Worm (Caenorhabditis elegans) whole organism, late embryonic: ENCODE data around the gene srw-21.

Experiments
- C38D4.7 ChIP-seq: fragments of 200-800 bp; sonication (Bioruptor generic); optimal IDR thresholded peaks from 2 replicates; lab custom pipeline; 2018; ENCODE audit warnings: mild to moderate bottlenecking, missing genetic modification characterization, moderate library complexity, missing compliant biosample characterization
- F13H6.1 ChIP-seq: sonication (generic microtip); optimal IDR thresholded peaks from 2 replicates; lab custom pipeline; 2016; ENCODE audit warnings: missing genetic modification characterization, missing compliant biosample characterization
- K09A11.1 ChIP-seq: sonication (generic microtip); optimal IDR thresholded peaks from 2 replicates; lab custom pipeline; 2017; ENCODE audit warnings: antibody characterized with exemption, mild to moderate bottlenecking, missing genetic modification characterization, missing compliant biosample characterization; ENCODE audit not compliant: insufficient read depth
- T23F11.4 ChIP-seq: fragments of 200-800 bp; sonication (Bioruptor generic); optimal IDR thresholded peaks from 2 replicates; lab custom pipeline; 2018; ENCODE audit warnings: mild to moderate bottlenecking, missing genetic modification characterization, missing compliant biosample characterization
- Y22D7AL.16 ChIP-seq: sonication (generic microtip); optimal IDR thresholded peaks from 2 replicates; lab custom pipeline; 2016; ENCODE audit warnings: missing genetic modification characterization, missing compliant biosample characterization
- ahr-1 ChIP-seq: sonication (generic microtip); optimal IDR thresholded peaks from 2 replicates; lab custom pipeline; 2016; ENCODE audit warnings: missing genetic modification characterization, missing compliant biosample characterization
- ceh-14 ChIP-seq: sonication (generic microtip); optimal IDR thresholded peaks from 2 replicates; lab custom pipeline; 2016; ENCODE audit warnings: missing genotype, missing genetic modification characterization, missing compliant biosample characterization
- ceh-18 ChIP-seq: sonication (generic microtip); optimal IDR thresholded peaks from 2 replicates; lab custom pipeline; 2016; ENCODE audit warnings: missing genetic modification characterization, missing compliant biosample characterization
- ceh-19 ChIP-seq: fragments of 200-800 bp; sonication (Bioruptor generic); optimal IDR thresholded peaks from 2 replicates; lab custom pipeline; 2018; ENCODE audit warnings: mild to moderate bottlenecking, missing genetic modification characterization, missing compliant biosample characterization
- ceh-2 ChIP-seq: sonication (generic microtip); optimal IDR thresholded peaks from 2 replicates; lab custom pipeline; 2016; ENCODE audit warnings: missing genotype, missing genetic modification characterization, missing compliant biosample characterization
- ceh-30 ChIP-seq: fragments of 150-350 bp; optimal IDR thresholded peaks from 2 replicates; lab custom pipeline; 2014; ENCODE audit warnings: missing biosample characterization, missing genetic modification characterization
- ceh-34 ChIP-seq: sonication (generic microtip); optimal IDR thresholded peaks from 2 replicates; lab custom pipeline; 2016; ENCODE audit warnings: mild to moderate bottlenecking, missing genetic modification characterization, missing compliant biosample characterization
- ceh-45 ChIP-seq: fragments of 200-800 bp; sonication (Bioruptor generic); IDR thresholded peaks from 2 replicates; pipeline ENCODE4 v1.3.6; 2022; ENCODE audit warnings: missing genetic modification reagents, missing genetic modification characterization, missing compliant biosample characterization
- ceh-6 ChIP-seq: fragments of 200-800 bp; sonication (Bioruptor generic); optimal IDR thresholded peaks from 2 replicates; lab custom pipeline; 2018; ENCODE audit warnings: mild to moderate bottlenecking, missing genetic modification characterization, missing compliant biosample characterization
- ceh-9 ChIP-seq: sonication (generic microtip); optimal IDR thresholded peaks from 2 replicates; lab custom pipeline; 2016; ENCODE audit warnings: mild to moderate bottlenecking, missing genetic modification characterization, inconsistent platforms, missing compliant biosample characterization
- che-1 ChIP-seq: sonication (generic microtip); optimal IDR thresholded peaks from 2 replicates; lab custom pipeline; 2016; ENCODE audit warnings: mild to moderate bottlenecking, missing genetic modification characterization, missing compliant biosample characterization
- dmd-4 ChIP-seq: sonication (generic microtip); optimal IDR thresholded peaks from 2 replicates; lab custom pipeline; 2016; ENCODE audit warnings: borderline replicate concordance, missing genetic modification characterization, missing compliant biosample characterization
- dve-1 ChIP-seq: sonication (generic microtip); optimal IDR thresholded peaks from 2 replicates; lab custom pipeline; 2017; ENCODE audit warnings: antibody characterized with exemption, mild to moderate bottlenecking, missing genetic modification characterization, missing compliant biosample characterization
- elt-2 ChIP-seq: sonication (generic microtip); optimal IDR thresholded peaks from 2 replicates; lab custom pipeline; 2016; ENCODE audit warnings: missing genetic modification reagents, missing genetic modification characterization, missing compliant biosample characterization
- eyg-1 ChIP-seq: sonication (generic microtip); optimal IDR thresholded peaks from 2 replicates; lab custom pipeline; 2016; ENCODE audit warnings: missing genotype, missing genetic modification characterization, missing compliant biosample characterization
- fkh-10 ChIP-seq: fragments of 150-350 bp; optimal IDR thresholded peaks from 2 replicates; lab custom pipeline; 2014; ENCODE audit warnings: missing biosample characterization, missing genetic modification reagents, missing genetic modification characterization
- fkh-6 ChIP-seq: sonication (generic microtip); optimal IDR thresholded peaks from 2 replicates; lab custom pipeline; 2016; ENCODE audit warnings: missing genetic modification characterization, missing compliant biosample characterization
- gmeb-2 ChIP-seq: sonication (generic microtip); optimal IDR thresholded peaks from 2 replicates; lab custom pipeline; 2016; ENCODE audit warnings: missing genetic modification characterization, inconsistent platforms, missing compliant biosample characterization
- hlh-15 ChIP-seq: sonication (generic microtip); optimal IDR thresholded peaks from 2 replicates; lab custom pipeline; 2016; ENCODE audit warnings: missing genetic modification characterization, missing compliant biosample characterization
- hlh-6 ChIP-seq: sonication (generic microtip); optimal IDR thresholded peaks from 2 replicates; lab custom pipeline; 2016; ENCODE audit warnings: missing genotype, missing genetic modification characterization, missing compliant biosample characterization
- hlh-8 ChIP-seq: sonication (generic microtip); optimal IDR thresholded peaks from 2 replicates; lab custom pipeline; 2016; ENCODE audit warnings: missing genotype, missing genetic modification characterization, missing compliant biosample characterization
- lim-6 ChIP-seq: sonication (generic microtip); optimal IDR thresholded peaks from 2 replicates; lab custom pipeline; 2016; ENCODE audit warnings: missing genetic modification characterization, missing compliant biosample characterization
- lin-11 ChIP-seq: fragments of 200-800 bp; sonication (Bioruptor generic); optimal IDR thresholded peaks from 2 replicates; lab custom pipeline; 2018; ENCODE audit warnings: mild to moderate bottlenecking, missing genetic modification characterization, missing compliant biosample characterization
- mec-3 ChIP-seq: sonication (generic microtip); optimal IDR thresholded peaks from 2 replicates; lab custom pipeline; 2016; ENCODE audit warnings: borderline replicate concordance, missing genetic modification characterization, missing compliant biosample characterization
- nhr-11 ChIP-seq: fragments of 150-350 bp; optimal IDR thresholded peaks from 2 replicates; lab custom pipeline; 2014; ENCODE audit warnings: missing biosample characterization, missing genetic modification characterization
- nhr-232 ChIP-seq: sonication (generic microtip); optimal IDR thresholded peaks from 2 replicates; lab custom pipeline; 2016; ENCODE audit warnings: missing genetic modification characterization, missing compliant biosample characterization
- npax-4 ChIP-seq: sonication (generic microtip); optimal IDR thresholded peaks from 2 replicates; lab custom pipeline; 2016; ENCODE audit warnings: missing genetic modification characterization, missing compliant biosample characterization
- pag-3 ChIP-seq: sonication (generic microtip); optimal IDR thresholded peaks from 2 replicates; lab custom pipeline; 2016; ENCODE audit warnings: missing compliant biosample characterization, missing genetic modification characterization, borderline replicate concordance
- pat-9 ChIP-seq: fragments of 200-800 bp; sonication (Bioruptor generic); optimal IDR thresholded peaks from 2 replicates; lab custom pipeline; 2018; ENCODE audit warnings: mild to moderate bottlenecking, missing genetic modification characterization, moderate library complexity, missing compliant biosample characterization
- pax-1 ChIP-seq: fragments of 150-350 bp; optimal IDR thresholded peaks from 2 replicates; lab custom pipeline; 2014; ENCODE audit warnings: missing biosample characterization, missing genetic modification characterization
- pha-2 ChIP-seq: sonication (generic microtip); optimal IDR thresholded peaks from 2 replicates; lab custom pipeline; 2017; ENCODE audit warnings: mild to moderate bottlenecking, missing genetic modification characterization, missing compliant biosample characterization
- pqm-1 ChIP-seq: sonication (generic microtip); optimal IDR thresholded peaks from 2 replicates; lab custom pipeline; 2016; ENCODE audit warnings: missing genetic modification characterization, missing compliant biosample characterization
- ref-2 ChIP-seq: sonication (generic microtip); optimal IDR thresholded peaks from 2 replicates; lab custom pipeline; 2016; ENCODE audit warnings: missing genetic modification characterization, missing compliant biosample characterization
- sdc-2 ChIP-seq: sonication (generic microtip); optimal IDR thresholded peaks from 2 replicates; lab custom pipeline; 2016; ENCODE audit warnings: missing genotype, missing genetic modification characterization, missing compliant biosample characterization
- syd-9 ChIP-seq: sonication (generic microtip); optimal IDR thresholded peaks from 2 replicates; lab custom pipeline; 2016; ENCODE audit warnings: mild to moderate bottlenecking, missing genetic modification characterization, moderate library complexity, missing compliant biosample characterization
- tbx-2 ChIP-seq: sonication (generic microtip); optimal IDR thresholded peaks from 2 replicates; lab custom pipeline; 2016; ENCODE audit warnings: missing genetic modification characterization, missing compliant biosample characterization
- tbx-7 ChIP-seq: sonication (generic microtip); optimal IDR thresholded peaks from 2 replicates; lab custom pipeline; 2016; ENCODE audit warnings: missing genotype, missing genetic modification characterization, missing compliant biosample characterization
- ttx-3 ChIP-seq: sonication (generic microtip); optimal IDR thresholded peaks from 2 replicates; lab custom pipeline; 2016; ENCODE audit warnings: missing genetic modification reagents, missing genetic modification characterization, missing compliant biosample characterization
- unc-3 ChIP-seq, 2 experiments: fragments of 200-800 bp in 1 of 2; sonication (Bioruptor generic) in 1 of 2; sonication (generic microtip) in 1 of 2; conservative IDR thresholded peaks in 1 of 2; optimal IDR thresholded peaks in 1 of 2; 2 replicates each; pipeline versions ENCODE4 v1.3.6 to Lab custom; 2016 to 2022; ENCODE audit warnings: missing compliant biosample characterization in 2 of 2, missing genetic modification characterization in 2 of 2, missing genetic modification reagents in 1 of 2
- unc-42 ChIP-seq: sonication (generic microtip); optimal IDR thresholded peaks from 2 replicates; lab custom pipeline; 2016; ENCODE audit warnings: missing genotype, missing genetic modification characterization, missing compliant biosample characterization
- unc-86 ChIP-seq: sonication (generic microtip); optimal IDR thresholded peaks from 2 replicates; lab custom pipeline; 2016; ENCODE audit warnings: missing genetic modification characterization, missing compliant biosample characterization
- zip-5 ChIP-seq: sonication (generic microtip); optimal IDR thresholded peaks from 2 replicates; lab custom pipeline; 2016; ENCODE audit warnings: missing genetic modification characterization, missing compliant biosample characterization
- ztf-16 ChIP-seq: sonication (generic microtip); optimal IDR thresholded peaks from 2 replicates; lab custom pipeline; 2017; ENCODE audit warnings: missing genetic modification characterization, missing compliant biosample characterization

srw-21 gene

DNA sequence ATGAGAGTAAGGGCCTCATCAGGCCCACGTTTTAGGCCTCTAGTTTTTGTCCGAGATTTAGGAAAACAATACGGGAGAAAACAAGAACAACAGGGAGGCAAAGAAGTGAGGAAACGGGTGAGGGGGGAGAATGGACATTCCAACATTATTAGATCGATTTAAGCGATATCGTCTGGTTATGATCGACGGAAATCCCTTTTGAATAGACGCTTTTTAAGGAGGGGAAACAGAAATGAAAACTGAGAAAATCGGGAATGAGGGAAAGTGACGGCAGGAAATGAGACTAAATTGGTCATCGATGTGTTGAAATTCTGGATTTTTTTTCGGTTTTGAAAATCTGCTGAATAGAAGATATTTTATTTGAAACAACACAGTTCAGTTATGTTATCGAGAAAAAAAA lies 23.5 kb upstream of the srw-21 start, which contains the start of gene rocf-1:
Gene rocf-1, minus strand, starts transcription at position 101 of the 400 bp plus-strand sequence.
- TF ChIP-seq dve-1 (tag; lab: Kevin White, UChicago) (no peak), hlh-15 (no peak), nhr-232 (tag; lab: Kevin White, UChicago) (no peak), che-1 (tag; lab: Kevin White, UChicago) (no peak), unc-3 (GFP tag; conservative IDR thresholded peaks at IDR 0.05; lab: Robert Waterston, UW) (no peak), unc-3 (tag; optimal IDR thresholded peaks at IDR 0.05; lab: Kevin White, UChicago) (no peak)

DNA sequence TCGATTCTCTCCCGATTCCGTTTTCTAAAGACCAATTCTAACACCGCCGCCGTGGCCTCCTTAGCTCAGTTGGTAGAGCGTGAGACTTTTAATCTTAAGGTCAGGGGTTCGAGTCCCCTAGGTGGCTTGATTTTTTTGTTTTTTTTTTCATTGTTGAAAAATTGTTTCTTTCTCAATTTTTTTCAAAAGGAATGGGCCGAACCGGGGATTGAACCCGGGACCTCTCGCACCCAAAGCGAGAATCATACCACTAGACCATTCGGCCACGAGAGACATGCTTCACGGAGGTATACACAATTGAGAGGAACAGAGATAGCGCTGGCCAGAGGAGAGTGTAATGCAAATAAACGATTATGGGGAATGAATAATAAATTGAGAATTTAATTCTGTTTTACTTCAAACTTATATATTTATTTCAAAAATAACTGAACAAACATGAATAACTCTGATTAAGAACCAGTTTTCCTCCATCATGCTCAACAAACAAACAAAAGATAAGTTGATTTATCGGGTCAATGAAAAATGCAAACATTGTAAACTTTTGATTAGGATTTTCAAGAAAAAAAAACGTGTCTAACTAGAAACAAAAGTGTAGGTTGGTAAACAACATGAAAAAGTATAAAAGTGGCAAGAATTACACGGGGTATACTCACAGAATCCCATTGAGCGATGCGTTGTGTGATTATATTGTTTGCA lies 22.7 kb upstream of the srw-21 start, which contains the start of gene pqn-71:
Gene pqn-71, plus strand, starts transcription at position 646 of the 696 bp plus-strand sequence.
- TF ChIP-seq F13H6.1 (tag; lab: Kevin White, UChicago) (peak; percentile 76), hlh-8 (tag; lab: Kevin White, UChicago) (peak; percentile 39), ceh-19 (GFP tag; lab: Kevin White, UChicago) (peak; percentile 84), ttx-3 (tag; lab: Kevin White, UChicago) (peak; percentile 84), tbx-7 (tag; lab: Kevin White, UChicago) (peak; percentile 61), pha-2 (peak; percentile 80), pax-1 (no peak), ceh-30 (tag; lab: Kevin White, UChicago) (peak; percentile 60), unc-42 (tag; lab: Kevin White, UChicago) (peak; percentile 2), ahr-1 (tag; lab: Kevin White, UChicago) (peak; percentile 40), ceh-14 (tag; lab: Kevin White, UChicago) (peak; percentile 89), ref-2 (peak; percentile 79), fkh-10 (GFP tag; lab: Kevin White, UChicago) (no peak), che-1 (tag; lab: Kevin White, UChicago) (peak; percentile 80), unc-86 (tag; lab: Kevin White, UChicago) (peak; percentile 83), gmeb-2 (tag; lab: Kevin White, UChicago) (peak; percentile 86), lim-6 (peak; percentile 72), K09A11.1 (tag; lab: Kevin White, UChicago) (peak; percentile 73), lin-11 (tag; lab: Kevin White, UChicago) (peak; percentile 74), ceh-6 (GFP tag; lab: Kevin White, UChicago) (peak; percentile 79), hlh-6 (peak; percentile 86), syd-9 (tag; lab: Kevin White, UChicago) (peak; percentile 84), T23F11.4 (GFP tag; lab: Kevin White, UChicago) (peak; percentile 79), pag-3 (tag; lab: Kevin White, UChicago) (peak; percentile 30), pqm-1 (tag; lab: Kevin White, UChicago) (peak; percentile 87), dmd-4 (tag; lab: Kevin White, UChicago) (peak; percentile 93), hlh-15 (peak; percentile 69), mec-3 (tag; lab: Kevin White, UChicago) (no peak), sdc-2 (tag; lab: Kevin White, UChicago) (peak; percentile 80), ceh-9 (tag; lab: Kevin White, UChicago) (peak; percentile 18), ztf-16 (tag; lab: Kevin White, UChicago) (peak; percentile 71), eyg-1 (peak; percentile 47), C38D4.7 (GFP tag; lab: Kevin White, UChicago) (peak; percentile 72), dve-1 (tag; lab: Kevin White, UChicago) (peak; percentile 83), pat-9 (peak; percentile 87), ceh-18 (tag; lab: Kevin White, UChicago) (peak; percentile 72), ceh-45 (GFP tag; lab: Robert Waterston, UW) (peak; percentile 73), tbx-2 (peak; percentile 82), elt-2 (tag; lab: Kevin White, UChicago) (peak; percentile 91), ceh-34 (tag; lab: Kevin White, UChicago) (peak; percentile 86), nhr-11 (tag; lab: Kevin White, UChicago) (no peak), zip-5 (tag; lab: Kevin White, UChicago) (peak; percentile 50), npax-4 (tag; lab: Kevin White, UChicago) (peak; percentile 71), unc-3 (GFP tag; conservative IDR thresholded peaks at IDR 0.05; lab: Robert Waterston, UW) (peak; percentile 75), unc-3 (tag; optimal IDR thresholded peaks at IDR 0.05; lab: Kevin White, UChicago) (peak; percentile 88), Y22D7AL.16 (tag; lab: Kevin White, UChicago) (peak; percentile 86), fkh-6 (tag; lab: Kevin White, UChicago) (peak; percentile 83), ceh-2 (tag; lab: Kevin White, UChicago) (peak; percentile 64)
